Worm (Caenorhabditis elegans) whole organism, late embryonic: ENCODE data around the gene nlp-58.
A peak's percentile ranks its signal among the peaks of the same experiment; 100 is the strongest.

Source experiments
- C38D4.7 ChIP-seq: fragments of 200-800 bp; sonication (Bioruptor generic); optimal IDR thresholded peaks from 2 replicates; lab custom pipeline; 2018; ENCODE audit warnings: mild to moderate bottlenecking, missing genetic modification characterization, moderate library complexity, missing compliant biosample characterization
- K02D7.2 ChIP-seq: sonication (generic microtip); optimal IDR thresholded peaks from 2 replicates; lab custom pipeline; 2017; ENCODE audit warnings: mild to moderate bottlenecking, missing genetic modification characterization, missing compliant biosample characterization
- K09A11.1 ChIP-seq: sonication (generic microtip); optimal IDR thresholded peaks from 2 replicates; lab custom pipeline; 2017; ENCODE audit warnings: antibody characterized with exemption, mild to moderate bottlenecking, missing genetic modification characterization, missing compliant biosample characterization; ENCODE audit not compliant: insufficient read depth
- ceh-14 ChIP-seq: sonication (generic microtip); optimal IDR thresholded peaks from 2 replicates; lab custom pipeline; 2016; ENCODE audit warnings: missing genotype, missing genetic modification characterization, missing compliant biosample characterization
- ceh-19 ChIP-seq: fragments of 200-800 bp; sonication (Bioruptor generic); optimal IDR thresholded peaks from 2 replicates; lab custom pipeline; 2018; ENCODE audit warnings: mild to moderate bottlenecking, missing genetic modification characterization, missing compliant biosample characterization
- ceh-24 ChIP-seq: sonication (generic microtip); optimal IDR thresholded peaks from 2 replicates; lab custom pipeline; 2016; ENCODE audit warnings: mild to moderate bottlenecking, missing genetic modification characterization, missing compliant biosample characterization
- ceh-31 ChIP-seq: sonication (generic microtip); optimal IDR thresholded peaks from 2 replicates; lab custom pipeline; 2016; ENCODE audit warnings: missing genetic modification characterization, missing compliant biosample characterization
- ceh-45 ChIP-seq: fragments of 200-800 bp; sonication (Bioruptor generic); IDR thresholded peaks from 2 replicates; pipeline ENCODE4 v1.3.6; 2022; ENCODE audit warnings: missing genetic modification reagents, missing genetic modification characterization, missing compliant biosample characterization
- ceh-48 ChIP-seq: sonication (generic microtip); optimal IDR thresholded peaks from 2 replicates; lab custom pipeline; 2016; ENCODE audit warnings: missing genetic modification characterization, inconsistent platforms, missing compliant biosample characterization
- ceh-6 ChIP-seq: fragments of 200-800 bp; sonication (Bioruptor generic); optimal IDR thresholded peaks from 2 replicates; lab custom pipeline; 2018; ENCODE audit warnings: mild to moderate bottlenecking, missing genetic modification characterization, missing compliant biosample characterization
- che-1 ChIP-seq: sonication (generic microtip); optimal IDR thresholded peaks from 2 replicates; lab custom pipeline; 2016; ENCODE audit warnings: mild to moderate bottlenecking, missing genetic modification characterization, missing compliant biosample characterization
- dmd-4 ChIP-seq: sonication (generic microtip); optimal IDR thresholded peaks from 2 replicates; lab custom pipeline; 2016; ENCODE audit warnings: borderline replicate concordance, missing genetic modification characterization, missing compliant biosample characterization
- elt-2 ChIP-seq: sonication (generic microtip); optimal IDR thresholded peaks from 2 replicates; lab custom pipeline; 2016; ENCODE audit warnings: missing genetic modification reagents, missing genetic modification characterization, missing compliant biosample characterization
- ets-4 ChIP-seq: sonication (generic microtip); optimal IDR thresholded peaks from 2 replicates; lab custom pipeline; 2016; ENCODE audit warnings: missing genetic modification characterization, missing compliant biosample characterization
- eyg-1 ChIP-seq: sonication (generic microtip); optimal IDR thresholded peaks from 2 replicates; lab custom pipeline; 2016; ENCODE audit warnings: missing genotype, missing genetic modification characterization, missing compliant biosample characterization
- fax-1 ChIP-seq: sonication (generic microtip); optimal IDR thresholded peaks from 2 replicates; lab custom pipeline; 2016; ENCODE audit warnings: missing genotype, missing genetic modification characterization, missing compliant biosample characterization
- fkh-6 ChIP-seq: sonication (generic microtip); optimal IDR thresholded peaks from 2 replicates; lab custom pipeline; 2016; ENCODE audit warnings: missing genetic modification characterization, missing compliant biosample characterization
- hlh-30 ChIP-seq: sonication (generic microtip); optimal IDR thresholded peaks from 2 replicates; lab custom pipeline; 2017; ENCODE audit warnings: antibody characterized with exemption, missing genetic modification characterization, missing compliant biosample characterization; ENCODE audit not compliant: insufficient read depth
- hlh-6 ChIP-seq: sonication (generic microtip); optimal IDR thresholded peaks from 2 replicates; lab custom pipeline; 2016; ENCODE audit warnings: missing genotype, missing genetic modification characterization, missing compliant biosample characterization
- lim-6 ChIP-seq: sonication (generic microtip); optimal IDR thresholded peaks from 2 replicates; lab custom pipeline; 2016; ENCODE audit warnings: missing genetic modification characterization, missing compliant biosample characterization
- lin-11 ChIP-seq: fragments of 200-800 bp; sonication (Bioruptor generic); optimal IDR thresholded peaks from 2 replicates; lab custom pipeline; 2018; ENCODE audit warnings: mild to moderate bottlenecking, missing genetic modification characterization, missing compliant biosample characterization
- mec-3 ChIP-seq: sonication (generic microtip); optimal IDR thresholded peaks from 2 replicates; lab custom pipeline; 2016; ENCODE audit warnings: borderline replicate concordance, missing genetic modification characterization, missing compliant biosample characterization
- nhr-11 ChIP-seq: fragments of 150-350 bp; optimal IDR thresholded peaks from 2 replicates; lab custom pipeline; 2014; ENCODE audit warnings: missing biosample characterization, missing genetic modification characterization
- npax-4 ChIP-seq: sonication (generic microtip); optimal IDR thresholded peaks from 2 replicates; lab custom pipeline; 2016; ENCODE audit warnings: missing genetic modification characterization, missing compliant biosample characterization
- pax-1 ChIP-seq: fragments of 150-350 bp; optimal IDR thresholded peaks from 2 replicates; lab custom pipeline; 2014; ENCODE audit warnings: missing biosample characterization, missing genetic modification characterization
- pha-2 ChIP-seq: sonication (generic microtip); optimal IDR thresholded peaks from 2 replicates; lab custom pipeline; 2017; ENCODE audit warnings: mild to moderate bottlenecking, missing genetic modification characterization, missing compliant biosample characterization
- pha-4 ChIP-seq: fragments of 150-350 bp; optimal IDR thresholded peaks from 2 replicates; lab custom pipeline; 2018; ENCODE audit warnings: missing biosample characterization, missing genetic modification reagents, missing genetic modification characterization
- ref-2 ChIP-seq: sonication (generic microtip); optimal IDR thresholded peaks from 2 replicates; lab custom pipeline; 2016; ENCODE audit warnings: missing genetic modification characterization, missing compliant biosample characterization
- sdc-2 ChIP-seq: sonication (generic microtip); optimal IDR thresholded peaks from 2 replicates; lab custom pipeline; 2016; ENCODE audit warnings: missing genotype, missing genetic modification characterization, missing compliant biosample characterization
- sox-2 ChIP-seq: fragments of 200-800 bp; sonication (Bioruptor generic); IDR thresholded peaks from 2 replicates; pipeline ENCODE4 v1.3.6; 2022; ENCODE audit warnings: missing genetic modification reagents, missing genetic modification characterization, missing compliant biosample characterization
- sox-4 ChIP-seq: sonication (generic microtip); optimal IDR thresholded peaks from 2 replicates; lab custom pipeline; 2017; ENCODE audit warnings: mild to moderate bottlenecking, missing genetic modification characterization, inconsistent platforms, missing compliant biosample characterization
- tbx-2 ChIP-seq: sonication (generic microtip); optimal IDR thresholded peaks from 2 replicates; lab custom pipeline; 2016; ENCODE audit warnings: missing genetic modification characterization, missing compliant biosample characterization
- unc-86 ChIP-seq: sonication (generic microtip); optimal IDR thresholded peaks from 2 replicates; lab custom pipeline; 2016; ENCODE audit warnings: missing genetic modification characterization, missing compliant biosample characterization
- ztf-16 ChIP-seq: sonication (generic microtip); optimal IDR thresholded peaks from 2 replicates; lab custom pipeline; 2017; ENCODE audit warnings: missing genetic modification characterization, missing compliant biosample characterization

nlp-58 gene

DNA sequence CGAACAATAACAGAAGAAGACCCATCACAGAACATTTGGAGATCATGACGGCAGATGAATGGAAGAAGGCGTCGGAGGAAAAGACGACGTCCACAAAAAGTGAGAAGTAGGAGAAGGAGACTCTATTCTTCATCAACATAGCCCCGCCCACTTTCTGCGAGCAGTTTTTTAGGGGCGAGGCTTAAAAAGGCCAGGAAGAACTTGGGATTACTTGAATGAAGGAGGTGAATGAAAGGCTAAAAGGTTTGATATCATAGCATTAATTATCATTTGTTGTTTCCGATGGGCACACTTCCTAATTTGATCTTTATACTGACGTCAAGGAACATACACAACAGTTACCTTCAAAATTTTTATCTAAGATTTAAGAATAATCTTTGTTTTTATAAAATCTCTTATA lies at the start of gene nlp-58:
TSS of gene nlp-58 (minus strand) at position 101 of the 400 bp plus-strand sequence.
- TF ChIP-seq fkh-6 (tag; lab: Kevin White, UChicago) (no peak), pha-4 (no peak), ets-4 (tag; lab: Kevin White, UChicago) (no peak), sdc-2 (tag; lab: Kevin White, UChicago) (no peak), K09A11.1 (tag; lab: Kevin White, UChicago) (no peak)

DNA sequence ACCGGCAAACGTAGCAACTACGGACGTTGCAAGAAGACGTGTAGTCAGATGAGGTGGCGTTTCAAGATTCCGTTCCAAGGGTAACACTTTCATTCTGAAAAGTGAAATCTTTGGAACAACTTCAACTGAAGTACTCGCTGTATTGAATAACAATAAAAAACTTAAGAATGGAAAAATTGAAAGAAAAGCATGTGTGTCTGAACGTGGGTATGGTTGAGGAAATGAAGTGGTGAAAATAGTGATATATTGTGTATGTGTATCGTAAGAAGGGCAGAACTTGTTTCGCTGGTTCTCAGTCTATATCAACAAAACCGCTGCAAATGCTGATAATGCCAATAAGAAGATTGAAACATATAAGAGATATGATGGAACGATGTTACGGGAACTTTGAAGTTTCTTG lies 47.1 kb upstream of the nlp-58 start, which contains the start of gene K08H10.6:
TSS of gene K08H10.6 (minus strand) at position 101 of the 400 bp plus-strand sequence.
- TF ChIP-seq ref-2 (tag; lab: Kevin White, UChicago), result no peak
- TF ChIP-seq unc-86 (tag; lab: Kevin White, UChicago), result no peak
- no peak for TF ChIP-seq ceh-19 (GFP tag; lab: Kevin White, UChicago)
- no peak for TF ChIP-seq lin-11
- TF ChIP-seq elt-2 (tag; lab: Kevin White, UChicago), result no peak
- no peak for TF ChIP-seq ceh-31 (tag; lab: Kevin White, UChicago)
- TF ChIP-seq ceh-14 (tag; lab: Kevin White, UChicago), result no peak
- no peak for TF ChIP-seq sox-2 (GFP tag; lab: Robert Waterston, UW)
- TF ChIP-seq ceh-48 (tag; lab: Kevin White, UChicago), result no peak
- no peak for TF ChIP-seq npax-4 (tag; lab: Kevin White, UChicago)
- TF ChIP-seq sox-4 (tag; lab: Kevin White, UChicago), result no peak
- no peak for TF ChIP-seq ceh-24 (tag; lab: Kevin White, UChicago)
- TF ChIP-seq K02D7.2, result no peak

DNA sequence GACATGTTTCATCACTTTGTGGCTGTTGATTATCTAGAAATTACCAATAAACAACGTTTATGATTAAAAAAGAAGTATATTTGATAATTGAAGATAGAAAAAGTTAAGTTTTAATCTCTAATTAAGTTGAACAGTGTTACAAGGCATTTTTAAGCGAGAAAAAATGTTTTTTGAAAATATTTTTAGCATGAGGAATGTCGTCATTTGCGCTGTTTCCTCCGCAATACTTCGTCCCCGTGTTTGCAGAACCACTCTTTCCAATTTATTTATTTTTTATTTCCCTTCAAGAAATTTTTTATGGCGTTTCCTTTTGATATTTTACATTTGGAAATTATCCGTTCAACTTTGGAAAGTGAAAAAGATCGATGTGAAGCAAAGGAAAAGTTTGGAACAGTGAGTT lies 42.9 kb upstream of the nlp-58 start, which contains the start of the genes rde-1 and trpp-6:
TSS of gene rde-1 (minus strand) at position 33 of the 400 bp plus-strand sequence.
TSS of gene trpp-6 (plus strand) at position 286 of the 400 bp plus-strand sequence.
- TF ChIP-seq ztf-16 (tag; lab: Kevin White, UChicago) (no peak), lim-6 (tag; lab: Kevin White, UChicago) (no peak), K09A11.1 (tag; lab: Kevin White, UChicago) (no peak), ceh-24 (tag; lab: Kevin White, UChicago) (no peak), npax-4 (tag; lab: Kevin White, UChicago) (no peak), ceh-14 (tag; lab: Kevin White, UChicago) (no peak), nhr-11 (tag; lab: Kevin White, UChicago) (no peak), pha-2 (tag; lab: Kevin White, UChicago) (no peak), eyg-1 (tag; lab: Kevin White, UChicago) (no peak), pax-1 (no peak), mec-3 (tag; lab: Kevin White, UChicago) (no peak), ceh-6 (GFP tag; lab: Kevin White, UChicago) (no peak), K02D7.2 (no peak), tbx-2 (tag; lab: Kevin White, UChicago) (no peak), hlh-6 (tag; lab: Kevin White, UChicago) (no peak), ceh-45 (GFP tag; lab: Robert Waterston, UW) (no peak), C38D4.7 (GFP tag; lab: Kevin White, UChicago) (no peak)

DNA sequence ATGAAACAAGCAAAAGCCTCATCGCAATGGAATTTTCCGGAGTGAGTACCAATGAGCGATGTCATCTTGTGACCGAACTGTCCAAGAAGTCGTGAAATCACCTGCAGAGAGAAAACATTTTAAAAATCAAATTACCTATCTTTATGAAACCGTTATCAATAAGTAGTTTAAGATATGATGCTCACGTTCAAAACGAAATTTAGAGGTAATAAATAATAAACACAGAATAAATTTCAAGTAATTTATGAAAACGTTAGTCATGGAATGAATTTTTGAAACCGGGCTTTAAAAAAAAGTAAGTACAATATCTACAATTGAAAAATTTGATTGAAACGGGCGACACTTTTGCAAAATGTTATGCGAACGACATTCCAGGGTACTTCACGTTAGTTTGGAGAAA lies 38.9 kb upstream of the nlp-58 start, which contains the start of gene C27H6.8:
TSS of gene C27H6.8 (minus strand) at position 101 of the 400 bp plus-strand sequence.
- TF ChIP-seq ztf-16 (tag; lab: Kevin White, UChicago) (no peak), dmd-4 (tag; lab: Kevin White, UChicago) (no peak), ets-4 (tag; lab: Kevin White, UChicago) (no peak), ceh-45 (GFP tag; lab: Robert Waterston, UW) (no peak), pha-2 (tag; lab: Kevin White, UChicago) (no peak), pha-4 (no peak)

DNA sequence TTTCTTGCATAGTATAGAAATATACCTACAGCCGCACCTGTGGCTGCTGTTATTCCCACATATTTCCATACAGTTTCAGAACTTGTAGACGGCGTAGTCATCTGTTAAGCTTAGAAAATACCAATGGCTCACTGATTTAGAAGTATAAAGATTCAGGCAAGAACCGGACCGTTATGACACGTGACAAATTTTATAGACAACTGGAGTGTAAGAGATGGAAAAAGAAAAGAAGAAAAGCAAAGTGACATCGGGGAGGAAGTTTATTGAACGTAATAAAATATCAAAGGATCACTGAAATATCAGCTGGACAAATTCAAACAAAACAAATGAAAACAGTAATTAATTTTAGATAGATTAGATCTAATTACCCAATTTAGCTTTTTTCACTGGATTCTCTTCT lies 37.4 kb upstream of the nlp-58 start, which contains the start of gene rmd-2:
TSS of gene rmd-2 (minus strand) at position 101 of the 400 bp plus-strand sequence.
- TF ChIP-seq che-1 (tag; lab: Kevin White, UChicago), result no peak
- no peak for TF ChIP-seq pha-2 (tag; lab: Kevin White, UChicago)
- no peak for TF ChIP-seq fax-1
- no peak for TF ChIP-seq lin-11
- TF ChIP-seq hlh-30 (tag; lab: Kevin White, UChicago), result peak; percentile 28
